Fruit fly (Drosophila melanogaster) whole organism, embryonic: Measurements from ENCODE around the gene fd102C.

ENCODE experiments used
- CG2875 ChIP-seq: fragments of 200-800 bp; sonication (Bioruptor generic); optimal IDR thresholded peaks from 2 replicates; lab custom pipeline; 2017; ENCODE audit warnings: missing biosample characterization, mild to moderate bottlenecking, missing genetic modification characterization, missing genetic modification reagents
- Dll ChIP-seq: fragments of 200-800 bp; sonication (Bioruptor generic); IDR thresholded peaks from 4 replicates; pipeline ENCODE4 v1.3.6; 2022; ENCODE audit warnings: missing biosample characterization, missing genetic modification characterization; ENCODE audit not compliant: partially characterized antibody
- vnd ChIP-seq: fragments of 200-800 bp; sonication (Bioruptor generic); IDR thresholded peaks from 3 replicates; pipeline ENCODE4 v1.3.6; 2022; ENCODE audit warnings: missing biosample characterization, missing genetic modification characterization; ENCODE audit not compliant: partially characterized antibody
- wek ChIP-seq: fragments of 200-800 bp; sonication (Bioruptor generic); optimal IDR thresholded peaks from 3 replicates; lab custom pipeline; 2018; ENCODE audit warnings: missing biosample characterization, mild to moderate bottlenecking, missing genetic modification characterization, moderate library complexity

DNA sequence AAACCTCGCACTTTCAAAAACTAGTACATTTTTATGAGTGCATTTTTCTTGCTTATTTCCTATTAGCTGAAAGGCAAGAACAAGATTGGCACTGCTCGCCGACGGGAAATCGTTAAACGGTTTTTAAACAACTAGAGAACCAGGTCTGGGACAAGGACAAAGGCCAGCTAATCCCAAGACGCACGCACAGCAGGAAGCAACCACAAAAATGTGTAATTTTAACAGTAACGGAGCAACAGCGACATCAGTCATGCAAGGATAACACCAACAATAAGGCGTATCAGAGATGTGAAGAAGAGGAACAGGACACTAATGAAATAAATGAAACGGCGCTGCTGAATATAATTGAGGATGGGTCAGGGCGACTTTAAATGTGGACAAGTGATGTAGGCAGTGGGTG, 6.8 kb upstream of the fd102C start:
- TF ChIP-seq Dll (GFP tag; lab: Robert Waterston, UW) = no peak
- TF ChIP-seq wek (GFP tag; lab: Kevin White, UChicago) = no peak
- TF ChIP-seq CG2875 (GFP tag; lab: Kevin White, UChicago) = no peak
- no peak for TF ChIP-seq vnd (GFP tag; lab: Robert Waterston, UW)
